Fruit fly (Drosophila melanogaster): ENCODE measurements around the gene Rat1.

dm6 chr2L:6948540-6948942 is 40.7 kb downstream of the Rat1 start, which contains the start of gene ihog:
- TF ChIP-seq acj6 (GFP tag; optimal IDR thresholded peaks at IDR 0.05) = no peak
- no peak for TF ChIP-seq Lpt (GFP tag; optimal IDR thresholded peaks at IDR 0.05)
- no peak for TF ChIP-seq CG32006 (GFP tag; optimal IDR thresholded peaks at IDR 0.05)
- no peak for TF ChIP-seq CG11762 (GFP tag; optimal IDR thresholded peaks at IDR 0.05; ENCODE audit: insufficient read depth)
- TF ChIP-seq Gug (GFP tag; IDR thresholded peaks at IDR 0.05) = no peak
- no peak; the same call in 2 of the 3 replicates for TF ChIP-seq eg (GFP tag; IDR thresholded peaks at IDR 0.05)
- TF ChIP-seq Smox (GFP tag; optimal IDR thresholded peaks at IDR 0.05) = no peak

Data from whole organism, prepupa.